Fruit fly (Drosophila melanogaster): ENCODE data around the gene CG12948.

The CG12948 gene

DNA sequence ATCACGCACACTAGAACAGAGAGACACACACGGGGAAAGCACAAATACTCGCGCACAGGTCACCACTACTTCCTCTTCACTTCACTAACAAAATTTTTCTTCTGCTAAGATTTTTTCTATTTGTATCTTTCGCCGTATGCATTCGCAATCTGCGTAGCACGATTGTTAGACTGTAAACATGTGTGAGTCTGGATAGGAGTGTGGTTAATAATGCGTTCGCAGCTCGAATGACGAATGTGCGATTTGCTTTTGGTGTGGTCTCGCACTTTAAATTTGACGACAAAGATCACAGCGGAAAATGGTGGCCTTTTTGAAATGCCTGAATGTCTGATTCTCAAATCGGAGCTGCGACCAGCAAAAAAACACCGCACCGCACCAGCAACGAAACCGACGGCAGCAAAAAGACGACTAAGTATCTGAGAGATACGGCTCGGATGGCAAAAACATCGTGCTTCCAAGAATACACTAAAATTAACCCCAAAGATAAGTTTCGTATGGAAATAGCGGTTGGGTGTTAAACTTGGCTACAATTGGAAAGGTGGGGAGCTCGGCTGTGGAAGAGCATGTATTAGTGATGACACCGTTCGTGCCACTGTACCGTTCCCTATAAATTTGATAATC lies 42.4 kb downstream of the CG12948 start, which contains the start of gene Unc-115a (continued):
- TF ChIP-seq Met (GFP tag; optimal IDR thresholded peaks at IDR 0.05) (no peak), CG6276 (GFP tag; optimal IDR thresholded peaks at IDR 0.05) (no peak), achi (GFP tag; optimal IDR thresholded peaks at IDR 0.05) (no peak), cyc (GFP tag; optimal IDR thresholded peaks at IDR 0.05) (peak; percentile 1), CG11902 (GFP tag; optimal IDR thresholded peaks at IDR 0.05) (no peak), net (GFP tag; optimal IDR thresholded peaks at IDR 0.05) (no peak), CG6792 (GFP tag; optimal IDR thresholded peaks at IDR 0.05) (no peak), Ets96B (tag; optimal IDR thresholded peaks at IDR 0.05) (peak; percentile 11), CG9139 (GFP tag; optimal IDR thresholded peaks at IDR 0.05) (no peak), topi (GFP tag; optimal IDR thresholded peaks at IDR 0.05) (no peak), fd59A (GFP tag; optimal IDR thresholded peaks at IDR 0.05) (no peak), CG6163 (GFP tag; IDR thresholded peaks at IDR 0.05) (no peak), Eip75B (GFP tag; optimal IDR thresholded peaks at IDR 0.05) (no peak), CG10669 (GFP tag; optimal IDR thresholded peaks at IDR 0.05) (no peak), Sox102F (GFP tag; optimal IDR thresholded peaks at IDR 0.05) (no peak), CG7368 (GFP tag; optimal IDR thresholded peaks at IDR 0.05) (no peak), CG15336 (GFP tag; IDR thresholded peaks at IDR 0.05) (no peak), Eip78C (GFP tag) (no peak), CG1621 (tag; optimal IDR thresholded peaks at IDR 0.05) (peak; percentile 81), ss (GFP tag; optimal IDR thresholded peaks at IDR 0.05) (no peak), Eip93F (GFP tag; optimal IDR thresholded peaks at IDR 0.05) (no peak), CG34406 (GFP tag; optimal IDR thresholded peaks at IDR 0.05) (no peak), acj6 (GFP tag; optimal IDR thresholded peaks at IDR 0.05) (no peak), vri (GFP tag; optimal IDR thresholded peaks at IDR 0.05) (no peak), CG31627 (GFP tag; optimal IDR thresholded peaks at IDR 0.05) (peak; percentile 4), fd85E (GFP tag; optimal IDR thresholded peaks at IDR 0.05) (no peak), CG4318 (GFP tag; optimal IDR thresholded peaks at IDR 0.05) (no peak), salr (GFP tag; optimal IDR thresholded peaks at IDR 0.05) (no peak), CG3032 (tag; optimal IDR thresholded peaks at IDR 0.05) (peak; percentile 36), dsx (GFP tag; optimal IDR thresholded peaks at IDR 0.05; ENCODE audit: poor library complexity, severe bottlenecking) (peak; percentile 60), CG11294 (GFP tag; IDR thresholded peaks at IDR 0.05) (no peak)

DNA sequence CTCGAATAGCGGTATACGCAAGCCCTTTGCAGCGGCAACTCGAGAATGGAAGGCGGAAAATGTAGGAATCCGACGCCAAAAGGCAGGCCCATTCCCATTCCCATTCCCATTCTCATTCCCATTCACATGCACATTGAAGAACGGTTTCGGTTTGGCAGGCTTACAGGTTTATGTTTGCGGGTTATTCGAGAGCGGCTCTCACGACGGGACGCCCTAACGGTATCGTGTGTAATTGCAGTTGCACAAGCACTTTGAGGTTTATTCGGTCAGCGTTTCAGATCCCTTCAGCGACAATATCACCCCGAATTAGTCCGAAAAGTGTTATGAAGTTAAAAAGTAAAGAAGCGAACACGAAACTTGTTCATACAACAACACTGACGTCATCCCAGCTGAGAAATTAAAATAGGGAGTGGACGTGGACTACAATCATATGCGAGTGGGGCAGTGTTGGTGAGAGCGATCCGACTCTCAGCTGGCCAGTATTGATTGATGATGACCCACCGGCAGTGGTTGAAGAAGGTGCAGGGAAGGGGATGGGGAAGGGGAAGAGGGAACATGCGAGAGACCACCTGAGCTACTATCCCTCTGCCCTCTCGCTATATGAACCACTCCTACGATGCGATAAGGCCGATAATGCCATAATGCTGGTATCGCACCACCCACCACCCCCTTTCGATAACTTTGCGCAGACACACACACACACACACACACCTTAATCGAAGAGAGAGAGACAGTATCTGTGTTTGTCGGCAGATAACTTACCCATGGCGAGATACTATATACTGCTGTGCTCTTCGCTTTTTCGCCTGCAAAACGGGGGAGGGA lies 43.1 kb downstream of the CG12948 start:
- peak; percentile 33 for TF ChIP-seq Lpt (GFP tag; optimal IDR thresholded peaks at IDR 0.05)
- TF ChIP-seq eg (GFP tag; IDR thresholded peaks at IDR 0.05) = no peak
- no peak for TF ChIP-seq CG32006 (GFP tag; optimal IDR thresholded peaks at IDR 0.05)
- TF ChIP-seq CG16779 (tag; optimal IDR thresholded peaks at IDR 0.05) = peak; percentile 42
- TF ChIP-seq fd85E (GFP tag; optimal IDR thresholded peaks at IDR 0.05) = peak; percentile 1
- TF ChIP-seq CG15336 (GFP tag; IDR thresholded peaks at IDR 0.05) = no peak
- TF ChIP-seq fkh (GFP tag; optimal IDR thresholded peaks at IDR 0.05) = peak; percentile 13
- TF ChIP-seq topi (GFP tag; optimal IDR thresholded peaks at IDR 0.05) = no peak
- TF ChIP-seq Met (GFP tag; optimal IDR thresholded peaks at IDR 0.05) = no peak
- peak; percentile 99 for TF ChIP-seq vri (GFP tag; optimal IDR thresholded peaks at IDR 0.05)
- TF ChIP-seq svp (GFP tag) = peak; percentile 85

DNA sequence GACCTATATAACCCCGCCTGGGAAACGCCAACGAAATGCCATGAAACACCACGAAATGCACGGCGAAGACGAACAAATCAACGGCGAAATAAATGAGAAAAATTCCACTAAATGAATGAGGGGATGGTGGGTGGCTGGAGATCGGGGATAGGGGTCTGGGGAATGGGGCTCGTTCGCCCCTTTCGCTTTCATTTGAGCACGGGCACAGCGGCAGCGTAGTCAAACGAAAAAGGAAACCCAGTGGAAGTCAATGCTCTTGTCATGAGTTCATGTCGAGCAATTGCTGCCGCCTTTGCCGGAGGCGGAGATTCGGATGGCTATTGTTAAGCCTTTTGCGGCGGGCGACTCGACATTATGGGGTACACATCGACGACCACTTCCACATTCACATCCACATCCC lies 44.3 kb downstream of the CG12948 start:
- peak; percentile 55 for TF ChIP-seq Blimp-1 (GFP tag; optimal IDR thresholded peaks at IDR 0.05)
- no peak for TF ChIP-seq CG8119 (GFP tag; IDR thresholded peaks at IDR 0.05)

Measured in whole organism, prepupa.